Worm (Caenorhabditis elegans) whole organism, early embryonic: ENCODE data around the gene dhhc-5.

ENCODE experiments used
- B0310.2 ChIP-seq: sonication (generic microtip); optimal IDR thresholded peaks from 2 replicates; lab custom pipeline; 2016; ENCODE audit warnings: mild to moderate bottlenecking, missing genetic modification characterization, missing compliant biosample characterization
- F13C5.2 ChIP-seq: sonication (generic microtip); optimal IDR thresholded peaks from 2 replicates; lab custom pipeline; 2017; ENCODE audit warnings: mild to moderate bottlenecking, missing genetic modification characterization, inconsistent platforms, missing compliant biosample characterization
- aly-1 ChIP-seq: sonication (generic microtip); optimal IDR thresholded peaks from 2 replicates; lab custom pipeline; 2016; ENCODE audit warnings: missing genetic modification characterization, missing compliant biosample characterization
- ama-1 ChIP-seq: fragments of 150-350 bp; optimal IDR thresholded peaks from 2 replicates; lab custom pipeline; 2014
- ceh-13 ChIP-seq: fragments of 200-800 bp; sonication (Bioruptor generic); optimal IDR thresholded peaks from 2 replicates; lab custom pipeline; 2018; ENCODE audit warnings: mild to moderate bottlenecking, missing genetic modification characterization, missing compliant biosample characterization
- ceh-36 ChIP-seq: sonication (generic microtip); optimal IDR thresholded peaks from 2 replicates; lab custom pipeline; 2016; ENCODE audit warnings: missing genetic modification characterization, inconsistent platforms, missing compliant biosample characterization
- ets-7 ChIP-seq: sonication (generic microtip); optimal IDR thresholded peaks from 2 replicates; lab custom pipeline; 2016; ENCODE audit warnings: missing genotype, missing genetic modification characterization, missing compliant biosample characterization
- flt-1 ChIP-seq: fragments of 200-800 bp; sonication (Bioruptor generic); IDR thresholded peaks from 2 replicates; pipeline ENCODE4 v1.3.6; 2022; ENCODE audit warnings: missing genetic modification characterization, missing compliant biosample characterization
- hmg-4 ChIP-seq: fragments of 200-800 bp; sonication (Bioruptor generic); optimal IDR thresholded peaks from 2 replicates; lab custom pipeline; 2018; ENCODE audit warnings: mild to moderate bottlenecking, missing genetic modification characterization, missing compliant biosample characterization
- hnd-1 ChIP-seq: sonication (generic microtip); optimal IDR thresholded peaks from 2 replicates; lab custom pipeline; 2016; ENCODE audit warnings: missing genetic modification characterization, missing compliant biosample characterization
- pes-1 ChIP-seq: fragments of 200-800 bp; sonication (Bioruptor generic); IDR thresholded peaks from 2 replicates; pipeline ENCODE4 v1.3.6; 2022; ENCODE audit warnings: missing genetic modification reagents, missing genetic modification characterization, missing compliant biosample characterization
- sea-1 ChIP-seq: fragments of 200-800 bp; sonication (Bioruptor generic); conservative IDR thresholded peaks from 2 replicates; pipeline ENCODE4 v1.3.6; 2022; ENCODE audit warnings: missing genetic modification characterization, missing compliant biosample characterization
- tbx-11 ChIP-seq: fragments of 200-800 bp; sonication (Bioruptor generic); IDR thresholded peaks from 2 replicates; pipeline ENCODE4 v1.3.6; 2022; ENCODE audit warnings: missing genetic modification characterization, missing compliant biosample characterization
- tra-4 ChIP-seq: sonication (generic microtip); optimal IDR thresholded peaks from 2 replicates; lab custom pipeline; 2017; ENCODE audit warnings: missing genetic modification characterization, missing compliant biosample characterization

- peak; percentile 58; the same call in 1 of the 2 replicates for TF ChIP-seq sea-1 (GFP tag; lab: Robert Waterston, UW)
- no peak for TF ChIP-seq ama-1 (lab: Kevin White, UChicago)
- no peak for TF ChIP-seq aly-1
- peak; percentile 43; the same call in 1 of the 2 replicates for TF ChIP-seq pes-1
- TF ChIP-seq hmg-4 (GFP tag; lab: Kevin White, UChicago), result no peak
- no peak for TF ChIP-seq ceh-13 (GFP tag; lab: Kevin White, UChicago)
- no peak for TF ChIP-seq ets-7
- 0 out of 2 replicates have a peak, but pooled peaks have one; percentile 28 for TF ChIP-seq flt-1
- TF ChIP-seq ceh-36 (tag; lab: Kevin White, UChicago), result no peak
- TF ChIP-seq B0310.2 (tag; lab: Kevin White, UChicago), result no peak
- no peak for TF ChIP-seq F13C5.2 (tag; lab: Kevin White, UChicago)
- no peak for TF ChIP-seq hnd-1 (tag; lab: Kevin White, UChicago)
- 0 out of 2 replicates have a peak, but pooled peaks have one; percentile 49 for TF ChIP-seq tbx-11
- TF ChIP-seq tra-4 (tag; lab: Kevin White, UChicago), result no peak
Measured at ce11 chrIII:6888497-6888896, 39.6 kb upstream of the dhhc-5 start.
